Worm (Caenorhabditis elegans) whole organism, mixed stage, embryonic: ENCODE measurements around the gene srx-105.

ENCODE experiments used
- blmp-1 ChIP-seq: fragments of 150-350 bp; optimal IDR thresholded peaks from 2 replicates; lab custom pipeline; 2014; ENCODE audit warnings: missing biosample characterization, missing genetic modification characterization
- cnd-1 ChIP-seq: fragments of 200-800 bp; sonication (Bioruptor generic); optimal IDR thresholded peaks from 2 replicates; lab custom pipeline; 2018; ENCODE audit warnings: mild to moderate bottlenecking, missing genetic modification characterization, missing compliant biosample characterization
- elt-1 ChIP-seq: sonication (generic microtip); optimal IDR thresholded peaks from 2 replicates; lab custom pipeline; 2017; ENCODE audit warnings: missing genetic modification characterization, mild to moderate bottlenecking, missing compliant biosample characterization, antibody characterized with exemption, moderate library complexity, borderline replicate concordance; ENCODE audit not compliant: insufficient read depth
- lsy-2 ChIP-seq: fragments of 150-350 bp; optimal IDR thresholded peaks from 2 replicates; lab custom pipeline; 2014; ENCODE audit warnings: missing biosample characterization, missing genetic modification characterization
- nhr-237 ChIP-seq: fragments of 150-350 bp; optimal IDR thresholded peaks from 2 replicates; lab custom pipeline; 2014; ENCODE audit warnings: missing biosample characterization, missing genetic modification characterization
- nhr-28 ChIP-seq: fragments of 150-350 bp; optimal IDR thresholded peaks from 2 replicates; lab custom pipeline; 2014; ENCODE audit warnings: missing biosample characterization, missing genetic modification characterization
- tbx-8 ChIP-seq: fragments of 200-800 bp; sonication (Bioruptor generic); optimal IDR thresholded peaks from 2 replicates; lab custom pipeline; 2018; ENCODE audit warnings: mild to moderate bottlenecking, missing genetic modification characterization, moderate library complexity, missing compliant biosample characterization
- ztf-11 ChIP-seq: fragments of 150-350 bp; optimal IDR thresholded peaks from 2 replicates; lab custom pipeline; 2014; ENCODE audit warnings: missing biosample characterization, missing genetic modification characterization

ce11 chrII:3739647-3740046 lies 38.4 kb upstream of the srx-105 start, which contains the start of gene F12E12.2:
- TF ChIP-seq elt-1 (tag; lab: Kevin White, UChicago) (no peak), lsy-2 (no peak), tbx-8 (GFP tag; lab: Kevin White, UChicago) (no peak), blmp-1 (tag; lab: Kevin White, UChicago) (no peak), nhr-28 (no peak), cnd-1 (tag; lab: Kevin White, UChicago) (no peak), nhr-237 (no peak), ztf-11 (tag; lab: Kevin White, UChicago) (no peak)
